Fruit fly (Drosophila melanogaster) whole organism, wandering third instar larva: Measurements from ENCODE around the gene CG16972.
A peak's percentile ranks its signal among the peaks of the same experiment; 100 is the strongest.

Experiments used
- Abd-B ChIP-seq: fragments of >200 bp; optimal IDR thresholded peaks from 2 replicates; lab custom pipeline; 2017; ENCODE audit warnings: missing biosample characterization, missing genetic modification characterization
- CG32264 ChIP-seq: fragments of 200-800 bp; sonication (Bioruptor generic); optimal IDR thresholded peaks from 2 replicates; lab custom pipeline; 2016; ENCODE audit warnings: missing biosample characterization, missing genetic modification characterization
- CG9705 ChIP-seq: fragments of 200-800 bp; sonication (Bioruptor generic); optimal IDR thresholded peaks from 2 replicates; lab custom pipeline; 2018; ENCODE audit warnings: missing biosample characterization, mild to moderate bottlenecking, missing genetic modification characterization
- CrebA ChIP-seq: fragments of 200-800 bp; sonication (Bioruptor generic); optimal IDR thresholded peaks from 2 replicates; lab custom pipeline; 2016; ENCODE audit warnings: missing biosample characterization, mild to moderate bottlenecking, missing genetic modification characterization, borderline replicate concordance
- Dfd ChIP-seq: fragments of >200 bp; optimal IDR thresholded peaks from 2 replicates; lab custom pipeline; 2017; ENCODE audit warnings: missing biosample characterization, missing genetic modification characterization
- Dif ChIP-seq: fragments of 200-275, 200-300 bp; sonication (Bioruptor generic); optimal IDR thresholded peaks from 2 replicates; lab custom pipeline; 2018; ENCODE audit warnings: missing biosample characterization, missing genetic modification characterization; ENCODE audit not compliant: partially characterized antibody
- GATAd ChIP-seq: sonication (Bioruptor generic); optimal IDR thresholded peaks from 2 replicates; lab custom pipeline; 2016; ENCODE audit warnings: missing biosample characterization, missing genetic modification characterization
- HLH106 ChIP-seq: fragments of 200-800 bp; optimal IDR thresholded peaks from 3 replicates; lab custom pipeline; 2019; ENCODE audit warnings: missing biosample characterization, mild to moderate bottlenecking, missing genetic modification characterization, moderate library complexity
- Myc ChIP-seq: fragments of >200 bp; optimal IDR thresholded peaks from 2 replicates; lab custom pipeline; 2017
- N ChIP-seq: fragments of >200 bp; optimal IDR thresholded peaks from 2 replicates; lab custom pipeline; 2018; ENCODE audit warnings: missing biosample characterization, missing external identifiers, missing genetic modification characterization
- OdsH ChIP-seq: fragments of 200-800 bp; sonication (Bioruptor generic); optimal IDR thresholded peaks from 2 replicates; lab custom pipeline; 2016; ENCODE audit warnings: missing biosample characterization, mild to moderate bottlenecking, missing genetic modification characterization
- Rel ChIP-seq, 2 experiments: fragments of 200-800 bp; sonication (Bioruptor generic) in 1 of 2; optimal IDR thresholded peaks; 2 replicates in 1 of 2; 3 replicates in 1 of 2; lab custom pipeline; 2016 to 2019; ENCODE audit warnings: mild to moderate bottlenecking in 2 of 2, missing biosample characterization in 2 of 2, missing genetic modification characterization in 2 of 2, moderate library complexity in 1 of 2
- Sp1 ChIP-seq: fragments of 200-800 bp; sonication (Bioruptor generic); optimal IDR thresholded peaks from 3 replicates; lab custom pipeline; 2019; ENCODE audit warnings: missing biosample characterization, mild to moderate bottlenecking, missing genetic modification characterization, moderate library complexity
- Vsx2 ChIP-seq: fragments of 200-300, 225-300 bp; sonication (Bioruptor generic); optimal IDR thresholded peaks from 2 replicates; lab custom pipeline; 2018; ENCODE audit warnings: missing biosample characterization, missing genetic modification characterization; ENCODE audit not compliant: partially characterized antibody
- brk ChIP-seq: fragments of 200-800 bp; sonication (Bioruptor generic); optimal IDR thresholded peaks from 2 replicates; lab custom pipeline; 2016; ENCODE audit warnings: missing biosample characterization, mild to moderate bottlenecking, missing genetic modification characterization
- dl ChIP-seq, 2 experiments: fragments of 175-275, 200-275 bp in 1 of 2; fragments of 200-275 bp in 1 of 2; sonication (Bioruptor generic); optimal IDR thresholded peaks; lab custom pipeline; 2018; ENCODE audit warnings: mild to moderate bottlenecking in 2 of 2, missing biosample characterization in 2 of 2, missing genetic modification characterization in 2 of 2, moderate library complexity in 2 of 2; ENCODE audit not compliant: partially characterized antibody in 2 of 2, insufficient read depth in 1 of 2
- dmrt93B ChIP-seq: fragments of 200-800 bp; sonication (Bioruptor generic); optimal IDR thresholded peaks from 2 replicates; lab custom pipeline; 2018; ENCODE audit warnings: missing biosample characterization, mild to moderate bottlenecking, missing genetic modification characterization
- dsf ChIP-seq: sonication (Bioruptor generic); optimal IDR thresholded peaks from 2 replicates; lab custom pipeline; 2016; ENCODE audit warnings: missing biosample characterization, missing genetic modification characterization, borderline replicate concordance
- foxo ChIP-seq, 2 experiments: fragments of 200-800 bp; sonication (Bioruptor generic); optimal IDR thresholded peaks; 2 replicates in 1 of 2; 3 replicates in 1 of 2; lab custom pipeline; 2016 to 2017; ENCODE audit warnings: missing biosample characterization in 2 of 2, missing genetic modification characterization in 2 of 2
- fru ChIP-seq: fragments of 200-800 bp; sonication (Bioruptor generic); optimal IDR thresholded peaks from 3 replicates; lab custom pipeline; 2016; ENCODE audit warnings: missing biosample characterization, mild to moderate bottlenecking, missing genetic modification characterization
- h ChIP-seq: fragments of 200-800 bp; sonication (Bioruptor generic); optimal IDR thresholded peaks from 3 replicates; lab custom pipeline; 2016; ENCODE audit warnings: missing biosample characterization, mild to moderate bottlenecking, missing genetic modification characterization
- psq ChIP-seq: fragments of 200-800 bp; sonication (Bioruptor generic); optimal IDR thresholded peaks from 3 replicates; lab custom pipeline; 2017; ENCODE audit warnings: missing biosample characterization, mild to moderate bottlenecking, missing genetic modification characterization, moderate library complexity
- rgr ChIP-seq: fragments of 200-800 bp; sonication (Bioruptor generic); optimal IDR thresholded peaks from 3 replicates; lab custom pipeline; 2016; ENCODE audit warnings: missing biosample characterization, mild to moderate bottlenecking, missing genetic modification characterization
- sage ChIP-seq: fragments of 200-800 bp; sonication (Bioruptor generic); optimal IDR thresholded peaks from 2 replicates; lab custom pipeline; 2016; ENCODE audit warnings: missing biosample characterization, mild to moderate bottlenecking, missing genetic modification characterization
- sv ChIP-seq: fragments of 200-800 bp; sonication (Bioruptor generic); optimal IDR thresholded peaks from 3 replicates; lab custom pipeline; 2016; ENCODE audit warnings: missing biosample characterization, missing genetic modification characterization
- tai ChIP-seq: sonication (Bioruptor generic); optimal IDR thresholded peaks from 2 replicates; lab custom pipeline; 2016; ENCODE audit warnings: missing biosample characterization, missing genetic modification characterization
- usp ChIP-seq: fragments of >200 bp; optimal IDR thresholded peaks from 2 replicates; lab custom pipeline; 2017; ENCODE audit warnings: missing biosample characterization, missing genetic modification characterization

CG16972 gene

dm6 chr2L:13160227-13160626 is 42.9 kb downstream of the CG16972 start, which contains the start of gene kmg:
Gene kmg, plus strand, starts transcription at chr2L:13160527.
- TF ChIP-seq GATAd (GFP tag; lab: Kevin White, UChicago) (no peak), CG32264 (no peak), N (GFP tag; lab: Kevin White, UChicago) (no peak), Rel (GFP tag; optimal IDR thresholded peaks at IDR 0.05; lab: Kevin White, UChicago) (no peak), Rel (tag; optimal IDR thresholded peaks at IDR 0.05; lab: Kevin White, UChicago) (no peak), Vsx2 (GFP tag; lab: Kevin White, UChicago) (no peak), rgr (GFP tag; lab: Kevin White, UChicago) (no peak), foxo (GFP tag; optimal IDR thresholded peaks at IDR 0.05; lab: Kevin White, UChicago) (no peak), Abd-B (GFP tag; lab: Kevin White, UChicago) (no peak), CG9705 (GFP tag; lab: Kevin White, UChicago) (no peak)

- TF ChIP-seq dl (GFP tag; optimal IDR thresholded peaks at IDR 0.05; lab: Kevin White, UChicago; ENCODE audit: insufficient read depth in 1 of 2, partially characterized antibody in 2 of 2), result no peak
- TF ChIP-seq Dif (GFP tag; lab: Kevin White, UChicago), result no peak
- no peak for TF ChIP-seq sage (GFP tag; lab: Kevin White, UChicago)
- no peak for TF ChIP-seq psq (GFP tag; lab: Kevin White, UChicago)
- TF ChIP-seq usp, result no peak
- no peak for TF ChIP-seq dsf
- TF ChIP-seq HLH106 (tag; lab: Kevin White, UChicago), result no peak
- no peak for TF ChIP-seq Abd-B (GFP tag; lab: Kevin White, UChicago)
- no peak for TF ChIP-seq CrebA (GFP tag; lab: Kevin White, UChicago)
- TF ChIP-seq tai (GFP tag; lab: Kevin White, UChicago), result no peak
- no peak for TF ChIP-seq Dfd (GFP tag; lab: Kevin White, UChicago)
- TF ChIP-seq N (GFP tag; lab: Kevin White, UChicago), result no peak
- TF ChIP-seq brk, result no peak
- no peak for TF ChIP-seq OdsH (GFP tag; lab: Kevin White, UChicago)
- no peak for TF ChIP-seq sv (GFP tag; lab: Kevin White, UChicago)
- no peak for TF ChIP-seq CG9705 (GFP tag; lab: Kevin White, UChicago)
These were observed 44.6 kb downstream of the CG16972 start, which contains the start of gene Pk34A for dm6 chr2L:13158510-13158909. Gene Pk34A, plus strand, starts transcription at chr2L:13158810.

dm6 chr2L:13157903-13158302 is 45.2 kb downstream of the CG16972 start:
- TF ChIP-seq Abd-B (GFP tag; lab: Kevin White, UChicago) (no peak), h (peak; percentile 28), HLH106 (tag; lab: Kevin White, UChicago) (peak; percentile 27), dmrt93B (peak; percentile 5), rgr (GFP tag; lab: Kevin White, UChicago) (peak; percentile 28), Sp1 (no peak), Myc (lab: Kevin White, UChicago) (peak; percentile 17), usp (no peak)

dm6 chr2L:13156349-13156748 is 46.7 kb downstream of the CG16972 start:
- no peak for TF ChIP-seq sage (GFP tag; lab: Kevin White, UChicago)
- TF ChIP-seq psq (GFP tag; lab: Kevin White, UChicago), result peak; percentile 22
- TF ChIP-seq foxo (GFP tag; optimal IDR thresholded peaks at IDR 0.05; lab: Kevin White, UChicago), result peak in 1 of 2 experiments; percentile 24
- TF ChIP-seq GATAd (GFP tag; lab: Kevin White, UChicago), result no peak
- no peak for TF ChIP-seq Myc (lab: Kevin White, UChicago)
- TF ChIP-seq fru (GFP tag; lab: Kevin White, UChicago), result no peak
- TF ChIP-seq Dif (GFP tag; lab: Kevin White, UChicago), result no peak
- TF ChIP-seq Sp1, result peak; percentile 1
- no peak for TF ChIP-seq rgr (GFP tag; lab: Kevin White, UChicago)
- TF ChIP-seq Abd-B (GFP tag; lab: Kevin White, UChicago), result no peak
- TF ChIP-seq Rel (GFP tag; optimal IDR thresholded peaks at IDR 0.05; lab: Kevin White, UChicago), result no peak
- no peak for TF ChIP-seq Rel (tag; optimal IDR thresholded peaks at IDR 0.05; lab: Kevin White, UChicago)
- TF ChIP-seq, all 38 proteins: peak for 3

dm6 chr2L:13154313-13154712 is 48.8 kb downstream of the CG16972 start:
- TF ChIP-seq dsf (no peak), Dif (GFP tag; lab: Kevin White, UChicago) (peak; percentile 14)
- TF ChIP-seq, all 38 proteins: peak for 1
